Worm (Caenorhabditis elegans): ENCODE data around the gene C33A12.19.
A peak's percentile ranks its signal among the peaks of the same experiment; 100 is the strongest.

The C33A12.19 gene

ce11 chrIV:9512836-9513235 lies 4.0 kb upstream of the C33A12.19 start, which contains the start of gene C33A12.3:
C33A12.3 (minus strand) TSS chrIV:9513002.
- TF ChIP-seq elt-3 (tag; optimal IDR thresholded peaks at IDR 0.05), result no peak
- TF ChIP-seq sem-2 (GFP tag; optimal IDR thresholded peaks at IDR 0.05), result no peak
- TF ChIP-seq hlh-1 (tag; optimal IDR thresholded peaks at IDR 0.05), result no peak
- no peak for TF ChIP-seq cnd-1 (tag; optimal IDR thresholded peaks at IDR 0.05)
- no peak for TF ChIP-seq unc-62 (GFP tag; optimal IDR thresholded peaks at IDR 0.05)
- TF ChIP-seq M03D4.4 (tag; optimal IDR thresholded peaks at IDR 0.05), result no peak
- TF ChIP-seq mls-2 (tag; optimal IDR thresholded peaks at IDR 0.05), result no peak
- TF ChIP-seq pha-4 (tag; optimal IDR thresholded peaks at IDR 0.05), result no peak
- TF ChIP-seq ceh-43 (GFP tag; optimal IDR thresholded peaks at IDR 0.05), result no peak
- no peak for TF ChIP-seq mab-5 (tag; optimal IDR thresholded peaks at IDR 0.05)
- TF ChIP-seq ham-2 (GFP tag; optimal IDR thresholded peaks at IDR 0.05), result no peak
- no peak for TF ChIP-seq zip-8 (tag; optimal IDR thresholded peaks at IDR 0.05)
- TF ChIP-seq drap-1 (GFP tag; optimal IDR thresholded peaks at IDR 0.05), result no peak
- no peak for TF ChIP-seq blmp-1 (tag; optimal IDR thresholded peaks at IDR 0.05)

ce11 chrIV:9513360-9513777 lies 3.4 kb upstream of the C33A12.19 start:
- TF ChIP-seq ceh-39 (tag; optimal IDR thresholded peaks at IDR 0.05) (no peak), hlh-1 (tag; optimal IDR thresholded peaks at IDR 0.05) (no peak), ham-2 (GFP tag; optimal IDR thresholded peaks at IDR 0.05) (peak; percentile 67), blmp-1 (tag; optimal IDR thresholded peaks at IDR 0.05) (peak; percentile 51), ces-1 (GFP tag; optimal IDR thresholded peaks at IDR 0.05) (peak; percentile 41), lsy-2 (tag; optimal IDR thresholded peaks at IDR 0.05) (peak; percentile 32)

- TF ChIP-seq elt-3 (tag; optimal IDR thresholded peaks at IDR 0.05) (no peak), M03D4.4 (tag; optimal IDR thresholded peaks at IDR 0.05) (no peak), tbx-8 (GFP tag; optimal IDR thresholded peaks at IDR 0.05) (no peak), ceh-83 (GFP tag; optimal IDR thresholded peaks at IDR 0.05) (no peak), lin-13 (tag; optimal IDR thresholded peaks at IDR 0.05) (no peak), lsy-2 (tag; optimal IDR thresholded peaks at IDR 0.05) (no peak), lin-32 (GFP tag; optimal IDR thresholded peaks at IDR 0.05) (no peak), unc-120 (tag; optimal IDR thresholded peaks at IDR 0.05; ENCODE audit: poor library complexity, severe bottlenecking) (no peak), mep-1 (tag; optimal IDR thresholded peaks at IDR 0.05) (no peak), unc-62 (GFP tag; optimal IDR thresholded peaks at IDR 0.05) (no peak), ham-2 (GFP tag; optimal IDR thresholded peaks at IDR 0.05) (no peak), sptf-1 (tag; optimal IDR thresholded peaks at IDR 0.05) (no peak), ceh-43 (GFP tag; optimal IDR thresholded peaks at IDR 0.05) (no peak), bed-3 (GFP tag; optimal IDR thresholded peaks at IDR 0.05) (no peak), mls-2 (tag; optimal IDR thresholded peaks at IDR 0.05) (no peak), zip-8 (tag; optimal IDR thresholded peaks at IDR 0.05) (no peak), nhr-237 (tag; optimal IDR thresholded peaks at IDR 0.05) (no peak), nhr-28 (tag; optimal IDR thresholded peaks at IDR 0.05) (no peak), sem-2 (GFP tag; optimal IDR thresholded peaks at IDR 0.05) (no peak), ces-1 (GFP tag; optimal IDR thresholded peaks at IDR 0.05) (no peak)
Measured at ce11 chrIV:9514132-9514531, 2.7 kb upstream of the C33A12.19 start.

ce11 chrIV:9518608-9519007 lies 1.8 kb downstream of the C33A12.19 start, which contains the start of gene nlp-35:
nlp-35 (minus strand) TSS chrIV:9518926.
- no peak for TF ChIP-seq mls-2 (tag; optimal IDR thresholded peaks at IDR 0.05)
- no peak for TF ChIP-seq nhr-237 (tag; optimal IDR thresholded peaks at IDR 0.05)
- no peak for TF ChIP-seq zip-8 (tag; optimal IDR thresholded peaks at IDR 0.05)
- no peak for TF ChIP-seq nhr-2 (tag; optimal IDR thresholded peaks at IDR 0.05)
- no peak for TF ChIP-seq drap-1 (GFP tag; optimal IDR thresholded peaks at IDR 0.05)
- no peak for TF ChIP-seq ceh-39 (tag; optimal IDR thresholded peaks at IDR 0.05)
- TF ChIP-seq mab-5 (tag; optimal IDR thresholded peaks at IDR 0.05), result no peak
- TF ChIP-seq nhr-76 (tag; optimal IDR thresholded peaks at IDR 0.05), result no peak
- TF ChIP-seq nhr-28 (tag; optimal IDR thresholded peaks at IDR 0.05), result no peak
- TF ChIP-seq ceh-43 (GFP tag; optimal IDR thresholded peaks at IDR 0.05), result no peak
- no peak for TF ChIP-seq bed-3 (GFP tag; optimal IDR thresholded peaks at IDR 0.05)
- TF ChIP-seq unc-39 (tag; optimal IDR thresholded peaks at IDR 0.05), result no peak

- no peak for TF ChIP-seq cnd-1 (tag; optimal IDR thresholded peaks at IDR 0.05)
- TF ChIP-seq unc-39 (tag; optimal IDR thresholded peaks at IDR 0.05), result no peak
- no peak for TF ChIP-seq ceh-83 (GFP tag; optimal IDR thresholded peaks at IDR 0.05)
- TF ChIP-seq lsy-2 (tag; optimal IDR thresholded peaks at IDR 0.05), result no peak
- no peak for TF ChIP-seq ztf-11 (tag; optimal IDR thresholded peaks at IDR 0.05)
- no peak for TF ChIP-seq snpc-4 (tag; optimal IDR thresholded peaks at IDR 0.05)
- no peak for TF ChIP-seq nhr-12 (tag; optimal IDR thresholded peaks at IDR 0.05)
- TF ChIP-seq tbx-8 (GFP tag; optimal IDR thresholded peaks at IDR 0.05), result no peak
- no peak for TF ChIP-seq bed-3 (GFP tag; optimal IDR thresholded peaks at IDR 0.05)
- TF ChIP-seq elt-1 (tag; optimal IDR thresholded peaks at IDR 0.05; ENCODE audit: borderline replicate concordance, insufficient read depth), result no peak
- TF ChIP-seq hlh-1 (tag; optimal IDR thresholded peaks at IDR 0.05), result no peak
- no peak for TF ChIP-seq ceh-43 (GFP tag; optimal IDR thresholded peaks at IDR 0.05)
- TF ChIP-seq elt-3 (tag; optimal IDR thresholded peaks at IDR 0.05), result no peak
- TF ChIP-seq ceh-39 (tag; optimal IDR thresholded peaks at IDR 0.05), result no peak
- TF ChIP-seq zip-8 (tag; optimal IDR thresholded peaks at IDR 0.05), result no peak
- no peak for TF ChIP-seq lin-13 (tag; optimal IDR thresholded peaks at IDR 0.05)
- TF ChIP-seq ham-2 (GFP tag; optimal IDR thresholded peaks at IDR 0.05), result no peak
- no peak for TF ChIP-seq drap-1 (GFP tag; optimal IDR thresholded peaks at IDR 0.05)
Measured at ce11 chrIV:9520629-9521028, 3.8 kb downstream of the C33A12.19 start.
